Worm (Caenorhabditis elegans): ENCODE measurements around the gene F22B7.1.

DNA sequence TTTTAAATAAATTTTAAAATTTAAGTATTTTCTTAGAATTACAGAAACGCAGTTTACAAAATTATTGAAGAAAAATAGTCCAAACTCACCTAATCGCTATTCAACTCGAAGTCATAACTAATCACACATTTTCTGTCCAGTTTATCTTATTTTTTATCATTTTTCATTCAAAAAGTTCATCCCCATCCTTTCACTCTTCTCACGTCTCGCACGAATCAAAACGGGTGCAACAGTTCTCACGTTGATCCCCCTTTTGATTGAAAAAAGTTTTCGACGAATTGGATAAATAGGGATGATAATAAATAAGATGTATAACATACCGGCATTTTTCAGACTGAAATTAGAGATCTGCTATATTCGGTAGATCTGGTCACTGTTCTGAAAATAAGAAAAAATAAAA, 44.6 kb downstream of the F22B7.1 start:
- no peak for TF ChIP-seq ceh-82 (tag; optimal IDR thresholded peaks at IDR 0.05)
- no peak for TF ChIP-seq nhr-28 (tag; optimal IDR thresholded peaks at IDR 0.05)
- TF ChIP-seq pqm-1 (tag; optimal IDR thresholded peaks at IDR 0.05), result no peak
- no peak for TF ChIP-seq jun-1 (tag; optimal IDR thresholded peaks at IDR 0.05)
- TF ChIP-seq nhr-11 (tag; optimal IDR thresholded peaks at IDR 0.05), result no peak
- no peak for TF ChIP-seq zag-1 (tag; optimal IDR thresholded peaks at IDR 0.05)
- TF ChIP-seq nhr-25 (tag; optimal IDR thresholded peaks at IDR 0.05), result no peak
- TF ChIP-seq unc-62 (GFP tag; optimal IDR thresholded peaks at IDR 0.05), result no peak
- no peak for TF ChIP-seq snpc-4 (tag; optimal IDR thresholded peaks at IDR 0.05)
- no peak for TF ChIP-seq nhr-12 (tag; optimal IDR thresholded peaks at IDR 0.05)
- TF ChIP-seq fkh-2 (tag; optimal IDR thresholded peaks at IDR 0.05), result no peak
